Fruit fly (Drosophila melanogaster) whole organism, embryonic: ENCODE data around the gene MED19.

Experiments
- Adf1 ChIP-seq: fragments of 200-800 bp; sonication (Bioruptor generic); IDR thresholded peaks from 2 replicates; pipeline ENCODE4 v1.3.6; 2022; ENCODE audit warnings: missing biosample characterization, missing genetic modification characterization
- Aef1 ChIP-seq: fragments of 200-800 bp; sonication (Bioruptor generic); IDR thresholded peaks from 3 replicates; pipeline ENCODE4 v1.3.6; 2022; ENCODE audit warnings: missing biosample characterization, missing genetic modification characterization
- CG10543 ChIP-seq: fragments of 200-800 bp; sonication (Bioruptor generic); optimal IDR thresholded peaks from 3 replicates; lab custom pipeline; 2017; ENCODE audit warnings: missing biosample characterization, mild to moderate bottlenecking, missing genetic modification characterization, moderate library complexity
- CG10654 ChIP-seq: fragments of 200-800 bp; sonication (Bioruptor generic); optimal IDR thresholded peaks from 2 replicates; lab custom pipeline; 2016; ENCODE audit warnings: missing biosample characterization, missing genetic modification characterization
- CG11504 ChIP-seq: fragments of 200-800 bp; sonication (Bioruptor generic); optimal IDR thresholded peaks from 3 replicates; lab custom pipeline; 2019; ENCODE audit warnings: missing biosample characterization, mild to moderate bottlenecking, missing genetic modification characterization, moderate library complexity
- CG11695 ChIP-seq: fragments of 200-800 bp; sonication (Bioruptor generic); IDR thresholded peaks from 3 replicates; pipeline ENCODE4 v1.3.6; 2022; ENCODE audit warnings: missing biosample characterization, missing genetic modification characterization
- CG12071 ChIP-seq: fragments of 200-800 bp; sonication (Bioruptor generic); optimal IDR thresholded peaks from 3 replicates; lab custom pipeline; 2018; ENCODE audit warnings: missing biosample characterization, mild to moderate bottlenecking, missing genetic modification characterization
- CG15011 ChIP-seq: fragments of 200-800 bp; sonication (Bioruptor generic); optimal IDR thresholded peaks from 3 replicates; lab custom pipeline; 2018; ENCODE audit warnings: missing biosample characterization, mild to moderate bottlenecking, missing genetic modification characterization
- CG15269 ChIP-seq: fragments of 200-800 bp; sonication (Bioruptor generic); optimal IDR thresholded peaks from 2 replicates; lab custom pipeline; 2018; ENCODE audit warnings: missing biosample characterization, mild to moderate bottlenecking, missing genetic modification characterization, moderate library complexity
- CG15601 ChIP-seq: fragments of 200-800 bp; sonication (Bioruptor generic); optimal IDR thresholded peaks from 3 replicates; lab custom pipeline; 2019; ENCODE audit warnings: missing biosample characterization, mild to moderate bottlenecking, missing genetic modification characterization, moderate library complexity
- CG16779 ChIP-seq: fragments of 200-800 bp; sonication (Bioruptor generic); IDR thresholded peaks from 2 replicates; pipeline ENCODE4 v1.3.6; 2022; ENCODE audit warnings: missing biosample characterization, missing genetic modification characterization
- CG17612 ChIP-seq: fragments of 200-800 bp; sonication (Bioruptor generic); IDR thresholded peaks from 2 replicates; pipeline ENCODE4 v1.3.6; 2022; ENCODE audit warnings: missing biosample characterization, missing genetic modification characterization
- CG18764 ChIP-seq: fragments of 200-800 bp; sonication (Bioruptor generic); optimal IDR thresholded peaks from 3 replicates; lab custom pipeline; 2016; ENCODE audit warnings: missing biosample characterization, missing genetic modification characterization
- CG31441 ChIP-seq: fragments of 200-800 bp; sonication (Bioruptor generic); IDR thresholded peaks from 2 replicates; pipeline ENCODE4 v1.3.6; 2022; ENCODE audit warnings: missing biosample characterization, missing genetic modification characterization
- CG3281 ChIP-seq: fragments of 200-800 bp; sonication (Bioruptor generic); optimal IDR thresholded peaks from 3 replicates; lab custom pipeline; 2017; ENCODE audit warnings: missing biosample characterization, mild to moderate bottlenecking, missing genetic modification characterization
- CG33557 ChIP-seq: fragments of 200-800 bp; sonication (Bioruptor generic); optimal IDR thresholded peaks from 2 replicates; lab custom pipeline; 2019; ENCODE audit warnings: missing biosample characterization, mild to moderate bottlenecking, missing genetic modification characterization, moderate library complexity
- CG34422 ChIP-seq: fragments of 200-800 bp; sonication (Bioruptor generic); IDR thresholded peaks from 3 replicates; pipeline ENCODE4 v1.3.6; 2022; ENCODE audit warnings: missing biosample characterization, missing genetic modification characterization
- CG3995 ChIP-seq: fragments of 200-800 bp; sonication (Bioruptor generic); optimal IDR thresholded peaks from 3 replicates; lab custom pipeline; 2016; ENCODE audit warnings: missing biosample characterization, missing genetic modification characterization
- CG5180 ChIP-seq: fragments of 200-800 bp; sonication (Bioruptor generic); optimal IDR thresholded peaks from 3 replicates; lab custom pipeline; 2017; ENCODE audit warnings: missing biosample characterization, missing genetic modification characterization, mild to moderate bottlenecking, moderate library complexity, missing genetic modification reagents
- Doc3 ChIP-seq: fragments of 200-800 bp; sonication (Bioruptor generic); IDR thresholded peaks from 3 replicates; pipeline ENCODE4 v1.3.6; 2022; ENCODE audit warnings: missing biosample characterization, missing genetic modification characterization; ENCODE audit not compliant: partially characterized antibody
- Ets65A ChIP-seq: fragments of 200-800 bp; sonication (Bioruptor generic); peaks from one replicate; lab custom pipeline; 2016; ENCODE audit warnings: missing biosample characterization, missing genetic modification characterization
- Fer1 ChIP-seq: fragments of 200-800 bp; sonication (Bioruptor generic); optimal IDR thresholded peaks from 2 replicates; lab custom pipeline; 2017; ENCODE audit warnings: missing biosample characterization, mild to moderate bottlenecking, missing genetic modification characterization
- Hmx ChIP-seq: fragments of 200-800 bp; sonication (Bioruptor generic); optimal IDR thresholded peaks from 2 replicates; lab custom pipeline; 2016; ENCODE audit warnings: missing biosample characterization, missing genetic modification characterization
- MESR4 ChIP-seq: fragments of 200-800 bp; sonication (Bioruptor generic); optimal IDR thresholded peaks from 2 replicates; lab custom pipeline; 2018; ENCODE audit warnings: missing biosample characterization, mild to moderate bottlenecking, missing genetic modification characterization, moderate library complexity
- Nf-YB ChIP-seq: fragments of 200-800 bp; sonication (Bioruptor generic); optimal IDR thresholded peaks from 3 replicates; lab custom pipeline; 2019; ENCODE audit warnings: missing biosample characterization, mild to moderate bottlenecking, missing genetic modification characterization, moderate library complexity
- Ptx1 ChIP-seq: fragments of 200-800 bp; sonication (Bioruptor generic); IDR thresholded peaks from 2 replicates; pipeline ENCODE4 v1.3.6; 2022; ENCODE audit warnings: missing biosample characterization, missing genetic modification characterization
- aop ChIP-seq: fragments of 200-800 bp; sonication (Bioruptor generic); IDR thresholded peaks from 2 replicates; pipeline ENCODE4 v1.3.6; 2022; ENCODE audit warnings: missing biosample characterization, missing genetic modification characterization
- ase ChIP-seq: fragments of 200-800 bp; sonication (Bioruptor generic); IDR thresholded peaks from 3 replicates; pipeline ENCODE4 v1.3.6; 2022; ENCODE audit warnings: missing biosample characterization, missing genetic modification characterization
- br ChIP-seq: fragments of >200 bp; optimal IDR thresholded peaks from 2 replicates; lab custom pipeline; 2017
- cas ChIP-seq: fragments of 200-800 bp; sonication (Bioruptor generic); IDR thresholded peaks from 2 replicates; pipeline ENCODE4 v1.3.6; 2022; ENCODE audit warnings: missing biosample characterization, missing genetic modification characterization
- ci ChIP-seq: fragments of 200-800 bp; sonication (Bioruptor generic); IDR thresholded peaks from 3 replicates; pipeline ENCODE4 v1.3.6; 2022; ENCODE audit warnings: missing biosample characterization, missing genetic modification characterization
- croc ChIP-seq: fragments of 200-800 bp; sonication (Bioruptor generic); conservative IDR thresholded peaks from 3 replicates; pipeline ENCODE4 v1.3.6; 2022; ENCODE audit warnings: missing biosample characterization, missing genetic modification characterization
- da ChIP-seq: fragments of 200-800 bp; sonication (Bioruptor generic); optimal IDR thresholded peaks from 2 replicates; lab custom pipeline; 2016; ENCODE audit warnings: missing biosample characterization, missing genetic modification characterization
- dmrt11E ChIP-seq: fragments of 200-800 bp; sonication (Bioruptor generic); optimal IDR thresholded peaks from 3 replicates; lab custom pipeline; 2018; ENCODE audit warnings: missing biosample characterization, mild to moderate bottlenecking, missing genetic modification characterization, moderate library complexity
- eve ChIP-seq, 2 experiments: fragments of >200 bp; optimal IDR thresholded peaks; 2 replicates each; lab custom pipeline; 2017; ENCODE audit warnings: missing biosample characterization in 2 of 2, missing genetic modification characterization in 2 of 2
- gem ChIP-seq: fragments of 200-800 bp; sonication (Bioruptor generic); optimal IDR thresholded peaks from 2 replicates; lab custom pipeline; 2019; ENCODE audit warnings: missing biosample characterization, mild to moderate bottlenecking, missing genetic modification characterization, moderate library complexity
- h ChIP-seq: fragments of >200 bp; optimal IDR thresholded peaks from 2 replicates; lab custom pipeline; 2017
- lab ChIP-seq: fragments of 200-800 bp; sonication (Bioruptor generic); optimal IDR thresholded peaks from 3 replicates; lab custom pipeline; 2017; ENCODE audit warnings: missing biosample characterization, missing genetic modification characterization, mild to moderate bottlenecking, moderate library complexity, missing genetic modification reagents
- mirr ChIP-seq: fragments of 200-800 bp; sonication (Bioruptor generic); optimal IDR thresholded peaks from 3 replicates; lab custom pipeline; 2018; ENCODE audit warnings: missing biosample characterization, mild to moderate bottlenecking, missing genetic modification characterization
- nmo ChIP-seq: fragments of 200-800 bp; sonication (Bioruptor generic); optimal IDR thresholded peaks from 2 replicates; lab custom pipeline; 2018; ENCODE audit warnings: missing biosample characterization, mild to moderate bottlenecking, missing genetic modification characterization, moderate library complexity
- onecut ChIP-seq: fragments of 200-800 bp; sonication (Bioruptor generic); IDR thresholded peaks from 2 replicates; pipeline ENCODE4 v1.3.6; 2022; ENCODE audit warnings: missing biosample characterization, missing genetic modification characterization
- peb ChIP-seq: fragments of 200-800 bp; sonication (Bioruptor generic); IDR thresholded peaks from 2 replicates; pipeline ENCODE4 v1.3.6; 2022; ENCODE audit warnings: missing biosample characterization, missing genetic modification characterization
- sna ChIP-seq: fragments of 200-800 bp; sonication (Bioruptor generic); IDR thresholded peaks from 2 replicates; pipeline ENCODE4 v1.3.6; 2022; ENCODE audit warnings: missing biosample characterization, missing genetic modification characterization; ENCODE audit not compliant: partially characterized antibody
- sob ChIP-seq: fragments of 200-800 bp; sonication (Bioruptor generic); IDR thresholded peaks from 2 replicates; pipeline ENCODE4 v1.3.6; 2022; ENCODE audit warnings: missing biosample characterization, missing genetic modification characterization
- tll ChIP-seq, 2 experiments: fragments of 200-800 bp in 1 of 2; fragments of >200 bp in 1 of 2; sonication (Bioruptor generic) in 1 of 2; optimal IDR thresholded peaks; 2 replicates each; lab custom pipeline; 2017 to 2019; ENCODE audit warnings: missing biosample characterization in 2 of 2, missing genetic modification characterization in 2 of 2, mild to moderate bottlenecking in 1 of 2, moderate library complexity in 1 of 2
- trem ChIP-seq: fragments of 200-800 bp; optimal IDR thresholded peaks from 3 replicates; lab custom pipeline; 2019; ENCODE audit warnings: missing biosample characterization, mild to moderate bottlenecking, missing genetic modification characterization, moderate library complexity
- twi ChIP-seq: fragments of 200-800 bp; optimal IDR thresholded peaks from 2 replicates; lab custom pipeline; 2019; ENCODE audit warnings: missing biosample characterization, mild to moderate bottlenecking, missing genetic modification characterization, moderate library complexity
- vvl ChIP-seq: fragments of 200-800 bp; sonication (Bioruptor generic); IDR thresholded peaks from 2 replicates; pipeline ENCODE4 v1.3.6; 2022; ENCODE audit warnings: missing biosample characterization, missing genetic modification characterization
- z ChIP-seq: fragments of 200-800 bp; sonication (Bioruptor generic); IDR thresholded peaks from 3 replicates; pipeline ENCODE4 v1.3.6; 2022; ENCODE audit warnings: missing biosample characterization, missing genetic modification characterization
- zen2 ChIP-seq: fragments of 200-800 bp; sonication (Bioruptor generic); IDR thresholded peaks from 3 replicates; pipeline ENCODE4 v1.3.6; 2022; ENCODE audit warnings: missing biosample characterization, missing genetic modification characterization; ENCODE audit not compliant: partially characterized antibody
- zfh2 ChIP-seq: fragments of 200-800 bp; sonication (Bioruptor generic); optimal IDR thresholded peaks from 2 replicates; lab custom pipeline; 2016; ENCODE audit warnings: missing biosample characterization, missing genetic modification characterization

MED19 gene

dm6 chr3L:17808597-17809213 is 37.6 kb downstream of the MED19 start, which contains the start of gene CG32191 (continued):
- peak; percentile 23 for TF ChIP-seq CG15011
- peak; percentile 95 for TF ChIP-seq CG5180 (GFP tag; lab: Kevin White, UChicago)
- no peak for TF ChIP-seq CG10654 (GFP tag; lab: Kevin White, UChicago)
- no peak for TF ChIP-seq h (lab: Kevin White, UChicago)
- peak; percentile 26 for TF ChIP-seq CG15269
- TF ChIP-seq CG31441 (GFP tag; lab: Robert Waterston, UW): no peak
- TF ChIP-seq sob (GFP tag; lab: Robert Waterston, UW): peak; percentile 20; the same call in 1 of the 2 replicates
- TF ChIP-seq nmo: no peak
- TF ChIP-seq CG11695 (GFP tag; lab: Robert Waterston, UW): 0 out of 3 replicates have a peak, but pooled peaks have one; percentile 11
- TF ChIP-seq trem (tag; lab: Kevin White, UChicago): no peak
- no peak for TF ChIP-seq da (GFP tag; lab: Kevin White, UChicago)
- 0 out of 3 replicates have a peak, but pooled peaks have one; percentile 31 for TF ChIP-seq ci (GFP tag; lab: Robert Waterston, UW)
- no peak for TF ChIP-seq zfh2 (GFP tag; lab: Kevin White, UChicago)
- TF ChIP-seq z: no peak
- no peak for TF ChIP-seq CG15601 (tag; lab: Kevin White, UChicago)
- TF ChIP-seq CG33557 (GFP tag; lab: Kevin White, UChicago): no peak
- TF ChIP-seq mirr (GFP tag; lab: Kevin White, UChicago): peak; percentile 44
- TF ChIP-seq CG34422 (GFP tag; lab: Robert Waterston, UW): peak; percentile 16; the same call in 1 of the 3 replicates
- TF ChIP-seq aop (GFP tag; lab: Robert Waterston, UW): no peak
- no peak for TF ChIP-seq CG16779 (GFP tag; lab: Robert Waterston, UW)
- TF ChIP-seq Fer1 (GFP tag; lab: Kevin White, UChicago): no peak
- TF ChIP-seq zen2: no peak
- TF ChIP-seq CG18764: no peak
- TF ChIP-seq peb (GFP tag; lab: Robert Waterston, UW): no peak
- TF ChIP-seq Hmx: no peak
- TF ChIP-seq CG10543 (GFP tag; lab: Kevin White, UChicago): peak; percentile 44
- TF ChIP-seq CG3995 (GFP tag; lab: Kevin White, UChicago): no peak
- TF ChIP-seq CG11504: no peak
- peak; percentile 4 for TF ChIP-seq CG3281 (GFP tag; lab: Kevin White, UChicago)
- no peak for TF ChIP-seq croc (GFP tag; lab: Robert Waterston, UW)
- TF ChIP-seq vvl (GFP tag; lab: Robert Waterston, UW): no peak
- TF ChIP-seq gem: no peak
- TF ChIP-seq ase (GFP tag; lab: Robert Waterston, UW): no peak
- no peak for TF ChIP-seq CG17612 (GFP tag; lab: Robert Waterston, UW)
- no peak for TF ChIP-seq Nf-YB (GFP tag; lab: Kevin White, UChicago)
- TF ChIP-seq Adf1 (GFP tag; lab: Robert Waterston, UW): no peak
- TF ChIP-seq Aef1 (GFP tag; lab: Robert Waterston, UW): no peak
- TF ChIP-seq CG12071: peak; percentile 32
- TF ChIP-seq onecut (GFP tag; lab: Robert Waterston, UW): no peak
- no peak for TF ChIP-seq Ptx1 (GFP tag; lab: Robert Waterston, UW)
- TF ChIP-seq sna (GFP tag; lab: Robert Waterston, UW): no peak
- TF ChIP-seq MESR4 (GFP tag; lab: Kevin White, UChicago): no peak
- TF ChIP-seq cas (GFP tag; lab: Robert Waterston, UW): no peak
- TF ChIP-seq twi (tag; lab: Kevin White, UChicago): no peak
- TF ChIP-seq Ets65A: no peak
- no peak for TF ChIP-seq Doc3 (GFP tag; lab: Robert Waterston, UW)
- no peak for TF ChIP-seq dmrt11E (tag; lab: Kevin White, UChicago)
- no peak for TF ChIP-seq br (lab: Kevin White, UChicago)
- TF ChIP-seq eve (GFP tag; optimal IDR thresholded peaks at IDR 0.05; lab: Kevin White, UChicago): no peak
- TF ChIP-seq tll (GFP tag; optimal IDR thresholded peaks at IDR 0.05; lab: Kevin White, UChicago): no peak
- peak; percentile 79 for TF ChIP-seq lab (GFP tag; lab: Kevin White, UChicago)
